Worm (Caenorhabditis elegans) whole organism, L4 larva: ENCODE data around the gene Y62E10A.3.

ENCODE experiments used
- D1046.2 ChIP-seq: fragments of 200-800 bp; sonication (Bioruptor generic); IDR thresholded peaks from 2 replicates; pipeline ENCODE4 v1.3.6; 2022; ENCODE audit warnings: missing genetic modification characterization, missing compliant biosample characterization
- F26F4.8 ChIP-seq: fragments of 200-800 bp; sonication (Bioruptor generic); conservative IDR thresholded peaks from 2 replicates; pipeline ENCODE4 v1.3.6; 2022; ENCODE audit warnings: missing genetic modification characterization, missing compliant biosample characterization
- F37D6.2 ChIP-seq: sonication (generic microtip); optimal IDR thresholded peaks from 2 replicates; lab custom pipeline; 2016; ENCODE audit warnings: mild to moderate bottlenecking, missing genetic modification characterization, missing compliant biosample characterization
- F49E8.2 ChIP-seq: sonication (generic microtip); optimal IDR thresholded peaks from 2 replicates; lab custom pipeline; 2016; ENCODE audit warnings: missing compliant biosample characterization, mild to moderate bottlenecking, missing genetic modification characterization, borderline replicate concordance
- T20F7.1 ChIP-seq: fragments of 200-800 bp; sonication (Bioruptor generic); optimal IDR thresholded peaks from 2 replicates; lab custom pipeline; 2018; ENCODE audit warnings: mild to moderate bottlenecking, missing genetic modification characterization, missing compliant biosample characterization
- T26A8.4 ChIP-seq: fragments of 200-800 bp; sonication (Bioruptor generic); IDR thresholded peaks from 2 replicates; pipeline ENCODE4 v1.3.6; 2022; ENCODE audit warnings: missing genetic modification characterization, missing compliant biosample characterization
- Y105C5A.15 ChIP-seq: fragments of 200-800 bp; sonication (Bioruptor generic); IDR thresholded peaks from 2 replicates; pipeline ENCODE4 v1.3.6; 2022; ENCODE audit warnings: missing genetic modification characterization, missing compliant biosample characterization
- Y5F2A.4 ChIP-seq: fragments of 200-800 bp; sonication (Bioruptor generic); optimal IDR thresholded peaks from 2 replicates; lab custom pipeline; 2018; ENCODE audit warnings: mild to moderate bottlenecking, missing genetic modification characterization, missing compliant biosample characterization
- Y75B8A.6 ChIP-seq: fragments of 200-800 bp; sonication (Bioruptor generic); IDR thresholded peaks from 2 replicates; pipeline ENCODE4 v1.3.6; 2022; ENCODE audit warnings: missing genetic modification reagents, missing genetic modification characterization, missing compliant biosample characterization
- ZK337.2 ChIP-seq: fragments of 200-800 bp; sonication (Bioruptor generic); IDR thresholded peaks from 2 replicates; pipeline ENCODE4 v1.3.6; 2022; ENCODE audit warnings: missing genetic modification reagents, missing genetic modification characterization, missing compliant biosample characterization
- aly-2 ChIP-seq: sonication (generic microtip); optimal IDR thresholded peaks from 2 replicates; lab custom pipeline; 2018; ENCODE audit warnings: missing biosample characterization, missing genetic modification characterization
- arid-1 ChIP-seq: fragments of 200-800 bp; sonication (Bioruptor generic); conservative IDR thresholded peaks from 2 replicates; pipeline ENCODE4 v1.3.6; 2022; ENCODE audit warnings: missing genetic modification reagents, missing genetic modification characterization, missing compliant biosample characterization
- attf-4 ChIP-seq: sonication (generic microtip); optimal IDR thresholded peaks from 3 replicates; lab custom pipeline; 2017; ENCODE audit warnings: missing biosample characterization, missing genetic modification characterization
- ceh-20 ChIP-seq: fragments of 200-800 bp; sonication (Bioruptor generic); IDR thresholded peaks from 2 replicates; pipeline ENCODE4 v1.3.6; 2022; ENCODE audit warnings: missing genetic modification reagents, missing genetic modification characterization, missing compliant biosample characterization
- ceh-32 ChIP-seq: sonication (generic microtip); optimal IDR thresholded peaks from 2 replicates; lab custom pipeline; 2016; ENCODE audit warnings: mild to moderate bottlenecking, missing genetic modification characterization, missing compliant biosample characterization; ENCODE audit not compliant: poor library complexity
- ctbp-1 ChIP-seq: fragments of 200-800 bp; sonication (Bioruptor generic); IDR thresholded peaks from 2 replicates; pipeline ENCODE4 v1.3.6; 2022; ENCODE audit warnings: missing genetic modification reagents, missing genetic modification characterization, missing compliant biosample characterization
- daf-19 ChIP-seq: fragments of 200-800 bp; sonication (Bioruptor generic); conservative IDR thresholded peaks from 2 replicates; pipeline ENCODE4 v1.3.6; 2022; ENCODE audit warnings: missing genetic modification characterization, missing compliant biosample characterization
- dpl-1 ChIP-seq: fragments of 150-350 bp; optimal IDR thresholded peaks from 2 replicates; lab custom pipeline; 2014; ENCODE audit warnings: missing biosample characterization, missing genetic modification reagents, missing genetic modification characterization
- dve-1 ChIP-seq: sonication (generic microtip); optimal IDR thresholded peaks from 2 replicates; lab custom pipeline; 2017; ENCODE audit warnings: antibody characterized with exemption, mild to moderate bottlenecking, missing genetic modification characterization, missing compliant biosample characterization; ENCODE audit not compliant: insufficient read depth
- fkh-10 ChIP-seq: fragments of 150-350 bp; optimal IDR thresholded peaks from 2 replicates; lab custom pipeline; 2014; ENCODE audit warnings: missing biosample characterization, missing genetic modification reagents, missing genetic modification characterization
- fos-1 ChIP-seq: fragments of 150-350 bp; optimal IDR thresholded peaks from 2 replicates; lab custom pipeline; 2014; ENCODE audit warnings: missing biosample characterization, missing genetic modification characterization
- hif-1 ChIP-seq, 2 experiments: sonication (generic microtip); optimal IDR thresholded peaks; 2 replicates each; lab custom pipeline; 2016 to 2017; ENCODE audit warnings: missing compliant biosample characterization in 2 of 2, missing genetic modification characterization in 2 of 2, missing genetic modification reagents in 2 of 2, missing genotype in 2 of 2, mild to moderate bottlenecking in 1 of 2
- hlh-11 ChIP-seq: fragments of 200-800 bp; sonication (Bioruptor generic); optimal IDR thresholded peaks from 2 replicates; lab custom pipeline; 2018; ENCODE audit warnings: mild to moderate bottlenecking, missing genetic modification characterization, missing compliant biosample characterization
- lin-13 ChIP-seq: fragments of 150-350 bp; optimal IDR thresholded peaks from 2 replicates; lab custom pipeline; 2014; ENCODE audit warnings: missing biosample characterization, missing genetic modification reagents, missing genetic modification characterization
- lin-15B ChIP-seq: fragments of 150-350 bp; sonication (generic microtip); optimal IDR thresholded peaks from 3 replicates; lab custom pipeline; 2014; ENCODE audit warnings: missing biosample characterization, missing genetic modification characterization
- lin-38 ChIP-seq: fragments of 200-800 bp; sonication (Bioruptor generic); IDR thresholded peaks from 2 replicates; pipeline ENCODE4 v1.3.6; 2022; ENCODE audit warnings: missing genetic modification reagents, missing genetic modification characterization, missing compliant biosample characterization
- lin-39 ChIP-seq: fragments of 150-350 bp; optimal IDR thresholded peaks from 2 replicates; lab custom pipeline; 2014; ENCODE audit warnings: missing biosample characterization, missing genetic modification reagents, missing genetic modification characterization
- madf-9 ChIP-seq: fragments of 200-800 bp; sonication (Bioruptor generic); conservative IDR thresholded peaks from 2 replicates; pipeline ENCODE4 v1.3.6; 2022; ENCODE audit warnings: missing genetic modification reagents, missing genetic modification characterization, missing compliant biosample characterization
- mdl-1 ChIP-seq, 2 experiments: fragments of 150-350 bp in 1 of 2; sonication (generic microtip) in 1 of 2; optimal IDR thresholded peaks; 2 replicates each; lab custom pipeline; 2014 to 2017; ENCODE audit warnings: missing biosample characterization in 2 of 2, missing genetic modification characterization in 2 of 2
- mep-1 ChIP-seq: fragments of 150-350 bp; sonication (generic microtip); optimal IDR thresholded peaks from 3 replicates; lab custom pipeline; 2014; ENCODE audit warnings: missing biosample characterization, missing genetic modification characterization
- mes-2 ChIP-seq: sonication (generic microtip); optimal IDR thresholded peaks from 2 replicates; lab custom pipeline; 2016; ENCODE audit warnings: missing genotype, mild to moderate bottlenecking, missing genetic modification characterization, missing compliant biosample characterization; ENCODE audit not compliant: poor library complexity, severe bottlenecking
- mxl-2 ChIP-seq: fragments of 200-800 bp; sonication (Bioruptor generic); conservative IDR thresholded peaks from 2 replicates; pipeline ENCODE4 v1.3.6; 2022; ENCODE audit warnings: missing genetic modification reagents, missing genetic modification characterization, missing compliant biosample characterization
- mxl-3 ChIP-seq: fragments of 200-800 bp; sonication (Bioruptor generic); optimal IDR thresholded peaks from 2 replicates; lab custom pipeline; 2018; ENCODE audit warnings: mild to moderate bottlenecking, missing genetic modification characterization, missing compliant biosample characterization
- nhr-11 ChIP-seq: fragments of 150-350 bp; optimal IDR thresholded peaks from 2 replicates; lab custom pipeline; 2014; ENCODE audit warnings: missing biosample characterization, missing genetic modification characterization
- nhr-41 ChIP-seq: fragments of 200-800 bp; sonication (Bioruptor generic); IDR thresholded peaks from 2 replicates; pipeline ENCODE4 v1.3.6; 2022; ENCODE audit warnings: missing genetic modification reagents, missing genetic modification characterization, missing compliant biosample characterization
- nhr-42 ChIP-seq: fragments of 200-800 bp; sonication (Bioruptor generic); IDR thresholded peaks from 2 replicates; pipeline ENCODE4 v1.3.6; 2022; ENCODE audit warnings: missing genetic modification characterization, missing compliant biosample characterization
- nhr-48 ChIP-seq: sonication (generic microtip); optimal IDR thresholded peaks from 2 replicates; lab custom pipeline; 2016; ENCODE audit warnings: mild to moderate bottlenecking, missing genetic modification characterization, missing compliant biosample characterization
- pha-4 ChIP-seq, 2 experiments: fragments of 150-350 bp in 1 of 2; fragments of 200-800 bp in 1 of 2; sonication (Bioruptor generic) in 1 of 2; IDR thresholded peaks in 1 of 2; optimal IDR thresholded peaks in 1 of 2; 2 replicates each; pipeline versions ENCODE4 v1.3.6 to Lab custom; 2014 to 2022; ENCODE audit warnings: missing genetic modification characterization in 2 of 2, missing genetic modification reagents in 2 of 2, missing biosample characterization in 1 of 2, missing compliant biosample characterization in 1 of 2
- php-3 ChIP-seq: fragments of 200-800 bp; sonication (Bioruptor generic); IDR thresholded peaks from 2 replicates; pipeline ENCODE4 v1.3.6; 2022; ENCODE audit warnings: missing genetic modification reagents, missing genetic modification characterization, missing compliant biosample characterization
- saeg-2 ChIP-seq: fragments of 200-800 bp; sonication (Bioruptor generic); IDR thresholded peaks from 2 replicates; pipeline ENCODE4 v1.3.6; 2022; ENCODE audit warnings: missing genetic modification reagents, missing genetic modification characterization, missing compliant biosample characterization
- snpc-1.2 ChIP-seq: fragments of 200-800 bp; sonication (Bioruptor generic); IDR thresholded peaks from 2 replicates; pipeline ENCODE4 v1.3.6; 2022; ENCODE audit warnings: missing genetic modification reagents, missing genetic modification characterization, missing compliant biosample characterization
- snpc-4 ChIP-seq: fragments of 150-350 bp; optimal IDR thresholded peaks from 2 replicates; lab custom pipeline; 2014; ENCODE audit warnings: missing biosample characterization, missing genetic modification characterization
- tag-97 ChIP-seq: fragments of 200-800 bp; sonication (Bioruptor generic); IDR thresholded peaks from 2 replicates; pipeline ENCODE4 v1.3.6; 2022; ENCODE audit warnings: missing genetic modification characterization, missing compliant biosample characterization
- tra-1 ChIP-seq: fragments of 200-800 bp; sonication (Bioruptor generic); IDR thresholded peaks from 2 replicates; pipeline ENCODE4 v1.3.6; 2022; ENCODE audit warnings: missing genetic modification reagents, missing genetic modification characterization, missing compliant biosample characterization
- unc-130 ChIP-seq: sonication (generic microtip); optimal IDR thresholded peaks from 2 replicates; lab custom pipeline; 2016; ENCODE audit warnings: missing genetic modification reagents, missing genetic modification characterization, missing compliant biosample characterization
- unc-39 ChIP-seq: sonication (generic microtip); optimal IDR thresholded peaks from 2 replicates; lab custom pipeline; 2017; ENCODE audit warnings: missing biosample characterization, missing genetic modification characterization
- zag-1 ChIP-seq: fragments of 150-350 bp; optimal IDR thresholded peaks from 2 replicates; lab custom pipeline; 2014; ENCODE audit warnings: missing biosample characterization, missing genetic modification characterization
- zfp-3 ChIP-seq: fragments of 200-800 bp; sonication (Bioruptor generic); conservative IDR thresholded peaks from 2 replicates; pipeline ENCODE4 v1.3.6; 2022; ENCODE audit warnings: missing genetic modification reagents, missing genetic modification characterization, missing compliant biosample characterization
- zip-11 ChIP-seq: fragments of 200-800 bp; sonication (Bioruptor generic); IDR thresholded peaks from 2 replicates; pipeline ENCODE4 v1.3.6; 2022; ENCODE audit warnings: missing genetic modification characterization, missing compliant biosample characterization
- ztf-7 ChIP-seq: fragments of 150-350 bp; optimal IDR thresholded peaks from 2 replicates; lab custom pipeline; 2014; ENCODE audit warnings: missing biosample characterization, missing genetic modification characterization

Y62E10A.3 gene

ce11 chrIV:13322429-13322828, 37.6 kb downstream of the Y62E10A.3 start (continued):
- TF ChIP-seq unc-39 (tag; lab: Kevin White, UChicago) (no peak), nhr-48 (tag; lab: Kevin White, UChicago) (peak; percentile 92), saeg-2 (GFP tag; lab: Robert Waterston, UW) (0 out of 2 replicates have a peak, but pooled peaks have one; percentile 35), fos-1 (tag; lab: Kevin White, UChicago) (no peak), hlh-11 (peak; percentile 96), madf-9 (GFP tag; lab: Robert Waterston, UW) (no peak), F26F4.8 (GFP tag; lab: Robert Waterston, UW) (no peak), tra-1 (GFP tag; lab: Robert Waterston, UW) (peak; percentile 77), mdl-1 (tag; optimal IDR thresholded peaks at IDR 0.05; lab: Kevin White, UChicago) (peak in 1 of 2 experiments; percentile 66), F37D6.2 (tag; lab: Kevin White, UChicago) (no peak), Y105C5A.15 (GFP tag; lab: Robert Waterston, UW) (0 out of 2 replicates have a peak, but pooled peaks have one; percentile 34), snpc-1.2 (GFP tag; lab: Robert Waterston, UW) (no peak), fkh-10 (GFP tag; lab: Kevin White, UChicago) (peak; percentile 7), zip-11 (GFP tag; lab: Robert Waterston, UW) (no peak), ceh-32 (tag; lab: Kevin White, UChicago) (no peak), mxl-2 (GFP tag; lab: Robert Waterston, UW) (no peak), lin-38 (GFP tag; lab: Robert Waterston, UW) (peak; percentile 47), mxl-3 (GFP tag; lab: Kevin White, UChicago) (peak; percentile 59), pha-4 (GFP tag; IDR thresholded peaks at IDR 0.05; lab: Robert Waterston, UW) (0 out of 2 replicates have a peak, but pooled peaks have one; percentile 35), pha-4 (tag; optimal IDR thresholded peaks at IDR 0.05; lab: Kevin White, UChicago) (no peak), D1046.2 (no peak), lin-15B (tag; lab: Kevin White, UChicago) (no peak), hif-1 (tag; optimal IDR thresholded peaks at IDR 0.05; lab: Kevin White, UChicago) (peak in 1 of 2 experiments; percentile 62), lin-39 (tag; lab: Kevin White, UChicago) (no peak), ZK337.2 (no peak), ceh-20 (GFP tag; lab: Robert Waterston, UW) (peak; percentile 54; the same call in 1 of the 2 replicates), zag-1 (no peak), T26A8.4 (GFP tag; lab: Robert Waterston, UW) (peak; percentile 46), dpl-1 (GFP tag; lab: Kevin White, UChicago) (peak; percentile 36), aly-2 (no peak), tag-97 (GFP tag; lab: Robert Waterston, UW) (no peak), mes-2 (tag; lab: Kevin White, UChicago) (peak; percentile 78), Y75B8A.6 (no peak), nhr-41 (GFP tag; lab: Robert Waterston, UW) (0 out of 2 replicates have a peak, but pooled peaks have one; percentile 11), nhr-42 (GFP tag; lab: Robert Waterston, UW) (no peak), T20F7.1 (GFP tag; lab: Kevin White, UChicago) (peak; percentile 65), lin-13 (GFP tag; lab: Kevin White, UChicago) (no peak), daf-19 (no peak), snpc-4 (tag; lab: Kevin White, UChicago) (no peak), F49E8.2 (no peak), mep-1 (tag; lab: Kevin White, UChicago) (peak; percentile 90), unc-130 (GFP tag; lab: Kevin White, UChicago) (no peak), dve-1 (peak; percentile 97), ztf-7 (peak; percentile 82), attf-4 (tag; lab: Kevin White, UChicago) (no peak), ctbp-1 (GFP tag; lab: Robert Waterston, UW) (no peak), php-3 (peak; percentile 47; the same call in 1 of the 2 replicates), nhr-11 (peak; percentile 86), Y5F2A.4 (GFP tag; lab: Kevin White, UChicago) (no peak), zfp-3 (GFP tag; lab: Robert Waterston, UW) (0 out of 2 replicates have a peak, but pooled peaks have one; percentile 54), arid-1 (GFP tag; lab: Robert Waterston, UW) (no peak)
